Fruit fly (Drosophila melanogaster) whole organism, embryonic: Measurements from ENCODE around the gene CG32425.

ENCODE experiments used
- CG11093 ChIP-seq: fragments of 200-800 bp; sonication (Bioruptor generic); IDR thresholded peaks from 3 replicates; pipeline ENCODE4 v1.3.6; 2022; ENCODE audit warnings: missing biosample characterization, missing genetic modification characterization
- CG12155 ChIP-seq: fragments of 200-800 bp; sonication (Bioruptor generic); optimal IDR thresholded peaks from 3 replicates; lab custom pipeline; 2016; ENCODE audit warnings: missing biosample characterization, missing genetic modification characterization
- CG13123 ChIP-seq: fragments of 200-800 bp; sonication (Bioruptor generic); optimal IDR thresholded peaks from 2 replicates; lab custom pipeline; 2016; ENCODE audit warnings: missing biosample characterization, missing genetic modification characterization
- CG13287 ChIP-seq: fragments of 200-800 bp; sonication (Bioruptor generic); IDR thresholded peaks from 2 replicates; pipeline ENCODE4 v1.3.6; 2022; ENCODE audit warnings: missing biosample characterization, missing genetic modification characterization; ENCODE audit not compliant: partially characterized antibody
- CG13296 ChIP-seq: fragments of 200-800 bp; sonication (Bioruptor generic); optimal IDR thresholded peaks from 3 replicates; lab custom pipeline; 2018; ENCODE audit warnings: missing biosample characterization, mild to moderate bottlenecking, missing genetic modification characterization
- CG13624 ChIP-seq: fragments of 200-800 bp; sonication (Bioruptor generic); optimal IDR thresholded peaks from 2 replicates; lab custom pipeline; 2016; ENCODE audit warnings: missing biosample characterization, missing genetic modification characterization
- CG14014 ChIP-seq: fragments of 200-800 bp; sonication (Bioruptor generic); IDR thresholded peaks from 2 replicates; pipeline ENCODE4 v1.3.6; 2022; ENCODE audit warnings: missing biosample characterization, missing genetic modification characterization
- CG14667 ChIP-seq: fragments of 200-800 bp; sonication (Bioruptor generic); IDR thresholded peaks from 2 replicates; pipeline ENCODE4 v1.3.6; 2022; ENCODE audit warnings: missing biosample characterization, missing genetic modification characterization
- CG14965 ChIP-seq: fragments of 200-800 bp; sonication (Bioruptor generic); optimal IDR thresholded peaks from 2 replicates; lab custom pipeline; 2016; ENCODE audit warnings: missing biosample characterization, missing genetic modification characterization, borderline replicate concordance
- CG15601 ChIP-seq: fragments of 200-800 bp; sonication (Bioruptor generic); optimal IDR thresholded peaks from 3 replicates; lab custom pipeline; 2019; ENCODE audit warnings: missing biosample characterization, mild to moderate bottlenecking, missing genetic modification characterization, moderate library complexity
- CG15696 ChIP-seq: fragments of 200-800 bp; sonication (Bioruptor generic); optimal IDR thresholded peaks from 2 replicates; lab custom pipeline; 2019; ENCODE audit warnings: missing biosample characterization, mild to moderate bottlenecking, missing genetic modification characterization, moderate library complexity
- CG16779 ChIP-seq: fragments of 200-800 bp; sonication (Bioruptor generic); IDR thresholded peaks from 2 replicates; pipeline ENCODE4 v1.3.6; 2022; ENCODE audit warnings: missing biosample characterization, missing genetic modification characterization
- CG16815 ChIP-seq: fragments of 200-800 bp; sonication (Bioruptor generic); optimal IDR thresholded peaks from 3 replicates; lab custom pipeline; 2017; ENCODE audit warnings: missing biosample characterization, mild to moderate bottlenecking, missing genetic modification characterization
- CG17802 ChIP-seq: fragments of 200-800 bp; sonication (Bioruptor generic); optimal IDR thresholded peaks from 2 replicates; lab custom pipeline; 2018; ENCODE audit warnings: missing biosample characterization, mild to moderate bottlenecking, missing genetic modification characterization, moderate library complexity
- CG18476 ChIP-seq: fragments of 200-800 bp; sonication (Bioruptor generic); optimal IDR thresholded peaks from 2 replicates; lab custom pipeline; 2016; ENCODE audit warnings: missing biosample characterization, mild to moderate bottlenecking, missing genetic modification characterization
- CG31441 ChIP-seq: fragments of 200-800 bp; sonication (Bioruptor generic); IDR thresholded peaks from 2 replicates; pipeline ENCODE4 v1.3.6; 2022; ENCODE audit warnings: missing biosample characterization, missing genetic modification characterization
- CG32767 ChIP-seq: fragments of 200-800 bp; sonication (Bioruptor generic); IDR thresholded peaks from 2 replicates; pipeline ENCODE4 v1.3.6; 2022; ENCODE audit warnings: missing biosample characterization, missing genetic modification characterization
- CG3838 ChIP-seq: fragments of 200-800 bp; sonication (Bioruptor generic); optimal IDR thresholded peaks from 3 replicates; lab custom pipeline; 2016; ENCODE audit warnings: missing biosample characterization, missing genetic modification characterization
- CG42726 ChIP-seq: fragments of 200-800 bp; sonication (Bioruptor generic); IDR thresholded peaks from 2 replicates; pipeline ENCODE4 v1.3.6; 2022; ENCODE audit warnings: missing biosample characterization, missing genetic modification characterization; ENCODE audit not compliant: partially characterized antibody
- CG4854 ChIP-seq: fragments of 200-800 bp; sonication (Bioruptor generic); optimal IDR thresholded peaks from 2 replicates; lab custom pipeline; 2016; ENCODE audit warnings: missing biosample characterization, missing genetic modification characterization, inconsistent platforms
- CG5245 ChIP-seq: fragments of 200-800 bp; sonication (Bioruptor generic); optimal IDR thresholded peaks from 3 replicates; lab custom pipeline; 2016; ENCODE audit warnings: missing biosample characterization, missing genetic modification characterization
- CG6654 ChIP-seq: fragments of 200-800 bp; sonication (Bioruptor generic); optimal IDR thresholded peaks from 2 replicates; lab custom pipeline; 2017; ENCODE audit warnings: missing biosample characterization, mild to moderate bottlenecking, missing genetic modification characterization
- CG6791 ChIP-seq: fragments of 200-800 bp; sonication (Bioruptor generic); IDR thresholded peaks from 3 replicates; pipeline ENCODE4 v1.3.6; 2022; ENCODE audit warnings: missing biosample characterization, missing genetic modification characterization; ENCODE audit not compliant: partially characterized antibody
- CG7357 ChIP-seq: fragments of 200-800 bp; sonication (Bioruptor generic); IDR thresholded peaks from 3 replicates; pipeline ENCODE4 v1.3.6; 2022; ENCODE audit warnings: missing biosample characterization, missing genetic modification characterization
- CG7745 ChIP-seq: fragments of 200-800 bp; sonication (Bioruptor generic); optimal IDR thresholded peaks from 2 replicates; lab custom pipeline; 2018; ENCODE audit warnings: missing biosample characterization, mild to moderate bottlenecking, missing genetic modification characterization, moderate library complexity
- CG8290 ChIP-seq, 3 experiments: fragments of 200-800 bp; sonication (Bioruptor generic); optimal IDR thresholded peaks; 2 replicates each; lab custom pipeline; 2016 to 2019; ENCODE audit warnings: missing biosample characterization in 3 of 3, missing genetic modification characterization in 3 of 3, mild to moderate bottlenecking in 2 of 3, moderate library complexity in 1 of 3
- CG9797 ChIP-seq: fragments of 200-800 bp; sonication (Bioruptor generic); optimal IDR thresholded peaks from 3 replicates; lab custom pipeline; 2018; ENCODE audit warnings: missing biosample characterization, mild to moderate bottlenecking, missing genetic modification characterization
- CG9817 ChIP-seq: fragments of 200-800 bp; sonication (Bioruptor generic); optimal IDR thresholded peaks from 2 replicates; lab custom pipeline; 2018; ENCODE audit warnings: missing biosample characterization, mild to moderate bottlenecking, missing genetic modification characterization, moderate library complexity
- CoRest ChIP-seq: fragments of 200-800 bp; sonication (Bioruptor generic); optimal IDR thresholded peaks from 3 replicates; lab custom pipeline; 2018; ENCODE audit warnings: missing biosample characterization, mild to moderate bottlenecking, missing genetic modification characterization, moderate library complexity
- Dad ChIP-seq: fragments of 200-800 bp; sonication (Bioruptor generic); optimal IDR thresholded peaks from 3 replicates; lab custom pipeline; 2016; ENCODE audit warnings: missing biosample characterization, missing genetic modification characterization
- Dip3 ChIP-seq: fragments of 200-800 bp; sonication (Bioruptor generic); optimal IDR thresholded peaks from 3 replicates; lab custom pipeline; 2016; ENCODE audit warnings: missing biosample characterization, missing genetic modification characterization
- Ets97D ChIP-seq: fragments of 200-800 bp; sonication (Bioruptor generic); optimal IDR thresholded peaks from 3 replicates; lab custom pipeline; 2016; ENCODE audit warnings: missing biosample characterization, missing genetic modification characterization
- Hr39 ChIP-seq: fragments of >200 bp; optimal IDR thresholded peaks from 2 replicates; lab custom pipeline; 2017
- Nf-YA ChIP-seq: fragments of 200-800 bp; sonication (Bioruptor generic); IDR thresholded peaks from 2 replicates; pipeline ENCODE4 v1.3.6; 2022; ENCODE audit warnings: missing biosample characterization, missing genetic modification characterization
- Nf-YC ChIP-seq: fragments of 200-800 bp; optimal IDR thresholded peaks from 3 replicates; lab custom pipeline; 2019; ENCODE audit warnings: missing biosample characterization, mild to moderate bottlenecking, missing genetic modification characterization, moderate library complexity
- Optix ChIP-seq: fragments of 200-800 bp; sonication (Bioruptor generic); IDR thresholded peaks from 3 replicates; pipeline ENCODE4 v1.3.6; 2022; ENCODE audit warnings: missing biosample characterization, missing genetic modification characterization
- Sox100B ChIP-seq: fragments of 200-800 bp; sonication (Bioruptor generic); optimal IDR thresholded peaks from 3 replicates; lab custom pipeline; 2018; ENCODE audit warnings: missing biosample characterization, mild to moderate bottlenecking, missing genetic modification characterization
- ato ChIP-seq: fragments of 200-800 bp; sonication (Bioruptor generic); IDR thresholded peaks from 2 replicates; pipeline ENCODE4 v1.3.6; 2022; ENCODE audit warnings: missing biosample characterization, missing genetic modification characterization; ENCODE audit not compliant: partially characterized antibody
- bcd ChIP-seq: fragments of 200-800 bp; sonication (Bioruptor generic); optimal IDR thresholded peaks from 2 replicates; lab custom pipeline; 2017; ENCODE audit warnings: missing biosample characterization, mild to moderate bottlenecking, missing genetic modification characterization
- br ChIP-seq: fragments of >200 bp; optimal IDR thresholded peaks from 2 replicates; lab custom pipeline; 2017
- cg ChIP-seq: fragments of 200-800 bp; sonication (Bioruptor generic); optimal IDR thresholded peaks from 3 replicates; lab custom pipeline; 2019; ENCODE audit warnings: missing biosample characterization, mild to moderate bottlenecking, missing genetic modification characterization, moderate library complexity
- chn ChIP-seq: fragments of 200-800 bp; sonication (Bioruptor generic); optimal IDR thresholded peaks from 2 replicates; lab custom pipeline; 2016; ENCODE audit warnings: missing biosample characterization, missing genetic modification characterization
- dan ChIP-seq: fragments of 200-800 bp; sonication (Bioruptor generic); IDR thresholded peaks from 2 replicates; pipeline ENCODE4 v1.3.6; 2022; ENCODE audit warnings: missing biosample characterization, missing genetic modification characterization
- gem ChIP-seq: fragments of 200-800 bp; sonication (Bioruptor generic); optimal IDR thresholded peaks from 2 replicates; lab custom pipeline; 2019; ENCODE audit warnings: missing biosample characterization, mild to moderate bottlenecking, missing genetic modification characterization, moderate library complexity
- gfzf ChIP-seq: fragments of 200-800 bp; sonication (Bioruptor generic); optimal IDR thresholded peaks from 2 replicates; lab custom pipeline; 2016; ENCODE audit warnings: missing biosample characterization, mild to moderate bottlenecking, missing genetic modification characterization, moderate library complexity
- grau ChIP-seq: fragments of 200-800 bp; optimal IDR thresholded peaks from 3 replicates; lab custom pipeline; 2019; ENCODE audit warnings: missing biosample characterization, mild to moderate bottlenecking, missing genetic modification characterization, moderate library complexity
- ind ChIP-seq: fragments of 200-800 bp; sonication (Bioruptor generic); optimal IDR thresholded peaks from 3 replicates; lab custom pipeline; 2016; ENCODE audit warnings: missing biosample characterization, missing genetic modification characterization
- ken ChIP-seq: fragments of 200-800 bp; sonication (Bioruptor generic); IDR thresholded peaks from 3 replicates; pipeline ENCODE4 v1.3.6; 2022; ENCODE audit warnings: missing biosample characterization, missing genetic modification characterization
- mld ChIP-seq: fragments of 200-800 bp; sonication (Bioruptor generic); IDR thresholded peaks from 3 replicates; pipeline ENCODE4 v1.3.6; 2022; ENCODE audit warnings: missing biosample characterization, missing genetic modification characterization; ENCODE audit not compliant: partially characterized antibody
- seq ChIP-seq: fragments of 200-800 bp; sonication (Bioruptor generic); IDR thresholded peaks from 2 replicates; pipeline ENCODE4 v1.3.6; 2022; ENCODE audit warnings: missing biosample characterization, missing genetic modification characterization
- sima ChIP-seq: fragments of 200-800 bp; sonication (Bioruptor generic); optimal IDR thresholded peaks from 2 replicates; lab custom pipeline; 2016; ENCODE audit warnings: missing biosample characterization, missing genetic modification characterization
- zf30C ChIP-seq: fragments of 200-800 bp; sonication (Bioruptor generic); optimal IDR thresholded peaks from 3 replicates; lab custom pipeline; 2018; ENCODE audit warnings: missing biosample characterization, mild to moderate bottlenecking, missing genetic modification characterization

The CG32425 gene

DNA sequence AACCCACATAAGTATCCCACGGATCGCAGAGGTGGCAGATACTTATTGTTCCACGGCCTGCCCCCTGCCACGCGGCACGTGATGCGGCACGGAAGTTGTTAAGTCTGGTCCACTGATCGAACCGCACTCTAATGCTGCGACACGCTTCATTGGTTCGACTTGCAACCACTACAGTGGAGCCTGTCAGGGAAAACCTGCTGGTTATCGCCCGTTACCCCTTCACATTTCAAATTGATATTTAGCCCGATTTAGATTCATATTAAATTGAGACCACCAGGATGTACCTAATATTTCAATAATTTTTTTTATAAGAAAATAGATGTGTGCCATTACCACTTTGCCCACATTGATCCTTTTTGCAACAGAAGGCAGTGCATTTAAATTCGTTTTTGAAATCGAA lies 49.8 kb upstream of the CG32425 start (continued):
- no peak for TF ChIP-seq CG8290 (GFP tag; optimal IDR thresholded peaks at IDR 0.05; lab: Kevin White, UChicago)
- no peak for TF ChIP-seq CG8290 (tag; optimal IDR thresholded peaks at IDR 0.05; lab: Kevin White, UChicago)
- no peak for TF ChIP-seq CG15601 (tag; lab: Kevin White, UChicago)
- TF ChIP-seq CG13624 (GFP tag; lab: Kevin White, UChicago) = no peak
- no peak for TF ChIP-seq CG12155 (GFP tag; lab: Kevin White, UChicago)
- no peak for TF ChIP-seq CG13123
- no peak for TF ChIP-seq bcd (GFP tag; lab: Kevin White, UChicago)
- TF ChIP-seq ind (GFP tag; lab: Kevin White, UChicago) = no peak
- no peak for TF ChIP-seq mld
- TF ChIP-seq Nf-YC (tag; lab: Kevin White, UChicago) = no peak
- TF ChIP-seq CG7357 = no peak
- peak; percentile 3 for TF ChIP-seq CG18476 (GFP tag; lab: Kevin White, UChicago)
- TF ChIP-seq CG32767 (GFP tag; lab: Robert Waterston, UW) = no peak
- peak; percentile 50 for TF ChIP-seq CG16815 (GFP tag; lab: Kevin White, UChicago)
- no peak for TF ChIP-seq CG9797 (GFP tag; lab: Kevin White, UChicago)
- no peak for TF ChIP-seq br (lab: Kevin White, UChicago)
- TF ChIP-seq Sox100B (GFP tag; lab: Kevin White, UChicago) = no peak
- no peak for TF ChIP-seq CG14965
- TF ChIP-seq CG42726 (GFP tag; lab: Robert Waterston, UW) = no peak
- no peak for TF ChIP-seq CG3838 (GFP tag; lab: Kevin White, UChicago)
- TF ChIP-seq CG9817 (tag; lab: Kevin White, UChicago) = no peak
- TF ChIP-seq ato = no peak
- no peak for TF ChIP-seq seq (GFP tag; lab: Robert Waterston, UW)
- TF ChIP-seq CG31441 (GFP tag; lab: Robert Waterston, UW) = no peak
- TF ChIP-seq CG11093 = no peak
- no peak for TF ChIP-seq Ets97D (GFP tag; lab: Kevin White, UChicago)
- TF ChIP-seq CG15696 (tag; lab: Kevin White, UChicago) = peak; percentile 32
- no peak for TF ChIP-seq gfzf (GFP tag; lab: Kevin White, UChicago)
- 0 out of 2 replicates have a peak, but pooled peaks have one; percentile 11 for TF ChIP-seq CG14667 (GFP tag; lab: Robert Waterston, UW)
- TF ChIP-seq zf30C = no peak
- TF ChIP-seq Dad = no peak
- no peak for TF ChIP-seq CG16779 (GFP tag; lab: Robert Waterston, UW)
- no peak for TF ChIP-seq Dip3 (GFP tag; lab: Kevin White, UChicago)
- peak; percentile 12 for TF ChIP-seq chn
- TF ChIP-seq sima (GFP tag; lab: Kevin White, UChicago) = no peak
- TF ChIP-seq CG7745 (tag; lab: Kevin White, UChicago) = no peak
- TF ChIP-seq ken (GFP tag; lab: Robert Waterston, UW) = peak; percentile 45; the same call in 1 of the 3 replicates
- no peak for TF ChIP-seq CG17802
- TF ChIP-seq dan (GFP tag; lab: Robert Waterston, UW) = no peak
- TF ChIP-seq CG4854 (GFP tag; lab: Kevin White, UChicago) = no peak
- TF ChIP-seq CoRest (tag; lab: Kevin White, UChicago) = peak; percentile 26
- no peak for TF ChIP-seq CG14014 (GFP tag; lab: Robert Waterston, UW)
- TF ChIP-seq CG6791 (GFP tag; lab: Robert Waterston, UW) = no peak
- TF ChIP-seq Nf-YA (GFP tag; lab: Robert Waterston, UW) = no peak
- no peak for TF ChIP-seq CG6654 (GFP tag; lab: Kevin White, UChicago)
- TF ChIP-seq CG13296 (GFP tag; lab: Kevin White, UChicago) = no peak
- no peak for TF ChIP-seq Optix
- peak; percentile 87 for TF ChIP-seq grau (tag; lab: Kevin White, UChicago)
- TF ChIP-seq Hr39 = no peak
- TF ChIP-seq cg (GFP tag; lab: Kevin White, UChicago) = no peak
- TF ChIP-seq gem (tag; lab: Kevin White, UChicago) = peak; percentile 55
- TF ChIP-seq CG13287 (GFP tag; lab: Robert Waterston, UW) = no peak
- no peak for TF ChIP-seq CG5245
